Fruit fly (Drosophila melanogaster): Measurements from ENCODE around the gene Tgi.

Tgi gene

dm6 chr3L:13488129-13488876 is 1.7 kb downstream of the Tgi start (continued):
- no peak for TF ChIP-seq CG14667 (GFP tag; IDR thresholded peaks at IDR 0.05)
- TF ChIP-seq chif (GFP tag; optimal IDR thresholded peaks at IDR 0.05), result peak in 1 of 2 experiments; percentile 4
- peak; percentile 14 for TF ChIP-seq kay (GFP tag; optimal IDR thresholded peaks at IDR 0.05)
- TF ChIP-seq CG11504 (tag; optimal IDR thresholded peaks at IDR 0.05), result peak; percentile 44
- no peak for TF ChIP-seq mam (GFP tag; optimal IDR thresholded peaks at IDR 0.05)
- no peak for TF ChIP-seq CG18011 (GFP tag; optimal IDR thresholded peaks at IDR 0.05)
- TF ChIP-seq hkb (optimal IDR thresholded peaks at IDR 0.05), result no peak
- TF ChIP-seq hkb (GFP tag; IDR thresholded peaks at IDR 0.05), result no peak
- TF ChIP-seq HLH3B (GFP tag; IDR thresholded peaks at IDR 0.05), result peak; percentile 5; the same call in 1 of the 2 replicates
- no peak for TF ChIP-seq CG9932 (GFP tag; IDR thresholded peaks at IDR 0.05)
- peak; percentile 88 for TF ChIP-seq CG8388 (GFP tag; optimal IDR thresholded peaks at IDR 0.05)
- 0 out of 2 replicates have a peak, but pooled peaks have one; percentile 10 for TF ChIP-seq CG9215 (GFP tag; IDR thresholded peaks at IDR 0.05)
- TF ChIP-seq CrebB (tag; optimal IDR thresholded peaks at IDR 0.05), result no peak
- peak; percentile 97 for TF ChIP-seq sd (tag; optimal IDR thresholded peaks at IDR 0.05)
- 0 out of 3 replicates have a peak, but pooled peaks have one; percentile 25 for TF ChIP-seq CG7357 (GFP tag; IDR thresholded peaks at IDR 0.05)
- TF ChIP-seq bowl (GFP tag; IDR thresholded peaks at IDR 0.05), result no peak
- 0 out of 3 replicates have a peak, but pooled peaks have one; percentile 20 for TF ChIP-seq dysf (GFP tag; IDR thresholded peaks at IDR 0.05)
- no peak for TF ChIP-seq bbx (GFP tag; IDR thresholded peaks at IDR 0.05; ENCODE audit: partially characterized antibody)
- peak; percentile 39; the same call in 1 of the 2 replicates for TF ChIP-seq slbo (GFP tag; IDR thresholded peaks at IDR 0.05)
- peak; percentile 2 for TF ChIP-seq Xbp1 (GFP tag; optimal IDR thresholded peaks at IDR 0.05)
- no peak for TF ChIP-seq fd102C (GFP tag; optimal IDR thresholded peaks at IDR 0.05)
- peak; percentile 64 for TF ChIP-seq Med (GFP tag)
- 0 out of 3 replicates have a peak, but pooled peaks have one; percentile 16 for TF ChIP-seq Dbx (GFP tag; IDR thresholded peaks at IDR 0.05)
- peak; percentile 50; the same call in 1 of the 3 replicates for TF ChIP-seq CG6175 (GFP tag; IDR thresholded peaks at IDR 0.05)
- TF ChIP-seq Hr78 (GFP tag; optimal IDR thresholded peaks at IDR 0.05), result no peak
- no peak for TF ChIP-seq lov (optimal IDR thresholded peaks at IDR 0.05)
- TF ChIP-seq lov (GFP tag; IDR thresholded peaks at IDR 0.05), result no peak
- peak; percentile 25 for TF ChIP-seq phol (tag; optimal IDR thresholded peaks at IDR 0.05)
- TF ChIP-seq CG16779 (GFP tag; IDR thresholded peaks at IDR 0.05), result peak; percentile 33; the same call in 1 of the 2 replicates
- peak; percentile 12 for TF ChIP-seq CG17359 (tag; optimal IDR thresholded peaks at IDR 0.05)
- no peak for TF ChIP-seq CG11695 (GFP tag; IDR thresholded peaks at IDR 0.05)
- TF ChIP-seq CG6813 (GFP tag; optimal IDR thresholded peaks at IDR 0.05), result no peak
- TF ChIP-seq CG34224 (GFP tag; IDR thresholded peaks at IDR 0.05; ENCODE audit: partially characterized antibody), result no peak
- TF ChIP-seq hth (optimal IDR thresholded peaks at IDR 0.05), result no peak
- no peak for TF ChIP-seq Spps (tag; optimal IDR thresholded peaks at IDR 0.05)
- TF ChIP-seq CG30403 (GFP tag; optimal IDR thresholded peaks at IDR 0.05), result no peak
- peak; percentile 55 for TF ChIP-seq Deaf1 (tag; optimal IDR thresholded peaks at IDR 0.05)
- no peak for TF ChIP-seq pho (GFP tag; optimal IDR thresholded peaks at IDR 0.05)
- peak; percentile 29; the same call in 1 of the 2 replicates for TF ChIP-seq CG14441 (GFP tag; IDR thresholded peaks at IDR 0.05)
- TF ChIP-seq CG17612 (GFP tag; IDR thresholded peaks at IDR 0.05), result no peak
- TF ChIP-seq PHDP (tag; optimal IDR thresholded peaks at IDR 0.05), result no peak
- TF ChIP-seq CG11398 (GFP tag; optimal IDR thresholded peaks at IDR 0.05), result no peak
- TF ChIP-seq CG4404 (GFP tag; IDR thresholded peaks at IDR 0.05), result no peak
